Worm (Caenorhabditis elegans): ENCODE results near the gene irld-28.
"Not testable (repeated sequence)": the region's sequence is repeated elsewhere in the genome, so short reads cannot be mapped to it uniquely, and the experiment has no call there.

irld-28 gene

ce11 chrV:2324260-2324659, 11.8 kb downstream of the irld-28 start:
- TF ChIP-seq C04F5.9 (tag; optimal IDR thresholded peaks at IDR 0.05) (no peak), fkh-10 (GFP tag; optimal IDR thresholded peaks at IDR 0.05) (no peak), tlp-1 (tag; optimal IDR thresholded peaks at IDR 0.05) (no peak), efl-3 (GFP tag; optimal IDR thresholded peaks at IDR 0.05) (no peak), lin-35 (GFP tag; optimal IDR thresholded peaks at IDR 0.05) (peak in 1 of 2 experiments; percentile 14), ceh-90 (tag; optimal IDR thresholded peaks at IDR 0.05) (no peak), nhr-71 (tag; optimal IDR thresholded peaks at IDR 0.05) (peak; percentile 59), mef-2 (tag; optimal IDR thresholded peaks at IDR 0.05) (no peak), ceh-8 (GFP tag; optimal IDR thresholded peaks at IDR 0.05) (no peak), nhr-237 (tag; optimal IDR thresholded peaks at IDR 0.05) (no peak), pqm-1 (tag; optimal IDR thresholded peaks at IDR 0.05) (peak; percentile 72), snpc-4 (tag; optimal IDR thresholded peaks at IDR 0.05) (no peak), zag-1 (tag; optimal IDR thresholded peaks at IDR 0.05) (no peak), elt-2 (tag; optimal IDR thresholded peaks at IDR 0.05) (peak; percentile 99), unc-30 (tag; optimal IDR thresholded peaks at IDR 0.05) (no peak), nhr-19 (GFP tag; conservative IDR thresholded peaks at IDR 0.05) (no peak), sup-37 (GFP tag; optimal IDR thresholded peaks at IDR 0.05) (no peak), efl-1 (optimal IDR thresholded peaks at IDR 0.05) (no peak), efl-1 (GFP tag; optimal IDR thresholded peaks at IDR 0.05 in 1 of 2) (peak in 1 of 2 experiments; percentile 7), vab-15 (tag; optimal IDR thresholded peaks at IDR 0.05) (no peak), unc-62 (GFP tag; optimal IDR thresholded peaks at IDR 0.05) (no peak), nhr-85 (tag) (no peak), irx-1 (tag; optimal IDR thresholded peaks at IDR 0.05) (no peak), lin-14 (GFP tag; optimal IDR thresholded peaks at IDR 0.05) (no peak), rnt-1 (tag; optimal IDR thresholded peaks at IDR 0.05) (no peak), swsn-7 (tag; optimal IDR thresholded peaks at IDR 0.05) (no peak), mab-9 (GFP tag; IDR thresholded peaks at IDR 0.05) (no peak), jun-1 (tag; optimal IDR thresholded peaks at IDR 0.05) (peak; percentile 48)

- not testable (repeated sequence) for TF ChIP-seq ztf-11, ceh-90, nhr-84 (tag; optimal IDR thresholded peaks at IDR 0.05)
Observed at ce11 chrV:2322466-2322865, 13.6 kb downstream of the irld-28 start, which contains the start of gene pud-1.2. Gene pud-1.2 (minus strand): TSS chrV:2322566.

- not testable (repeated sequence) for TF ChIP-seq ama-1 (optimal IDR thresholded peaks at IDR 0.05); C04F5.9 (tag; optimal IDR thresholded peaks at IDR 0.05); nhr-85 (tag)
Observed at ce11 chrV:2321001-2321400, 15.1 kb downstream of the irld-28 start, which contains the start of gene Y19D10B.6. Gene Y19D10B.6 (minus strand): TSS chrV:2321101.

- TF ChIP-seq ceh-90 (tag; optimal IDR thresholded peaks at IDR 0.05) (no peak), lin-13 (GFP tag; optimal IDR thresholded peaks at IDR 0.05) (no peak), lsy-2 (tag; optimal IDR thresholded peaks at IDR 0.05) (no peak), isw-1 (GFP tag; IDR thresholded peaks at IDR 0.05) (no peak), nhr-237 (tag; optimal IDR thresholded peaks at IDR 0.05) (no peak), C16A3.4 (tag; optimal IDR thresholded peaks at IDR 0.05) (no peak), elt-2 (tag; optimal IDR thresholded peaks at IDR 0.05) (peak; percentile 29)
Observed at ce11 chrV:2308246-2308645, 27.8 kb downstream of the irld-28 start.

ce11 chrV:2306383-2306782, 29.7 kb downstream of the irld-28 start:
- TF ChIP-seq efl-1 (optimal IDR thresholded peaks at IDR 0.05) (no peak), efl-1 (GFP tag; optimal IDR thresholded peaks at IDR 0.05 in 1 of 2) (peak in 1 of 2 experiments; percentile 91), nhr-77 (tag; optimal IDR thresholded peaks at IDR 0.05) (no peak)

Data from whole organism, L1 larva.